Fruit fly (Drosophila melanogaster) whole organism, embryonic: ENCODE results near the gene CG18545.

Experiments used
- CG11456 ChIP-seq: fragments of 200-800 bp; sonication (Bioruptor generic); IDR thresholded peaks from 3 replicates; pipeline ENCODE4 v1.3.6; 2022; ENCODE audit warnings: missing biosample characterization, missing genetic modification characterization
- CG1233 ChIP-seq: fragments of 200-800 bp; sonication (Bioruptor generic); optimal IDR thresholded peaks from 4 replicates; lab custom pipeline; 2018; ENCODE audit warnings: missing biosample characterization, mild to moderate bottlenecking, missing genetic modification characterization
- CG12769 ChIP-seq: fragments of 200-800 bp; sonication (Bioruptor generic); optimal IDR thresholded peaks from 2 replicates; lab custom pipeline; 2019; ENCODE audit warnings: missing biosample characterization, mild to moderate bottlenecking, missing genetic modification characterization, moderate library complexity
- CG13894 ChIP-seq: fragments of 200-800 bp; sonication (Bioruptor generic); optimal IDR thresholded peaks from 3 replicates; lab custom pipeline; 2018; ENCODE audit warnings: missing biosample characterization, mild to moderate bottlenecking, missing genetic modification characterization, moderate library complexity
- CG17568 ChIP-seq: fragments of 200-800 bp; sonication (Bioruptor generic); optimal IDR thresholded peaks from 2 replicates; lab custom pipeline; 2018; ENCODE audit warnings: missing biosample characterization, mild to moderate bottlenecking, missing genetic modification characterization, moderate library complexity
- CG1792 ChIP-seq: fragments of 200-800 bp; sonication (Bioruptor generic); optimal IDR thresholded peaks from 2 replicates; lab custom pipeline; 2016; ENCODE audit warnings: missing biosample characterization, missing genetic modification characterization
- CG1832 ChIP-seq: fragments of 200-800 bp; sonication (Bioruptor generic); optimal IDR thresholded peaks from 2 replicates; lab custom pipeline; 2017; ENCODE audit warnings: missing biosample characterization, mild to moderate bottlenecking, missing genetic modification characterization, inconsistent platforms
- CG2875 ChIP-seq: fragments of 200-800 bp; sonication (Bioruptor generic); optimal IDR thresholded peaks from 2 replicates; lab custom pipeline; 2017; ENCODE audit warnings: missing biosample characterization, mild to moderate bottlenecking, missing genetic modification characterization, missing genetic modification reagents
- CG3163 ChIP-seq: fragments of 200-800 bp; sonication (Bioruptor generic); optimal IDR thresholded peaks from 3 replicates; lab custom pipeline; 2016; ENCODE audit warnings: missing biosample characterization, missing genetic modification characterization
- CG34224 ChIP-seq: fragments of 200-800 bp; sonication (Bioruptor generic); IDR thresholded peaks from 3 replicates; pipeline ENCODE4 v1.3.6; 2022; ENCODE audit warnings: missing biosample characterization, missing genetic modification characterization; ENCODE audit not compliant: partially characterized antibody
- CG34376 ChIP-seq: fragments of 200-800 bp; sonication (Bioruptor generic); optimal IDR thresholded peaks from 2 replicates; lab custom pipeline; 2018; ENCODE audit warnings: missing biosample characterization, mild to moderate bottlenecking, missing genetic modification characterization
- CG34422 ChIP-seq: fragments of 200-800 bp; sonication (Bioruptor generic); IDR thresholded peaks from 3 replicates; pipeline ENCODE4 v1.3.6; 2022; ENCODE audit warnings: missing biosample characterization, missing genetic modification characterization
- CG3726 ChIP-seq: fragments of 200-800 bp; sonication (Bioruptor generic); IDR thresholded peaks from 3 replicates; pipeline ENCODE4, ENCODE4 v1.3.6; 2022; ENCODE audit warnings: missing biosample characterization, missing genetic modification characterization
- CG3847 ChIP-seq: fragments of 200-800 bp; sonication (Bioruptor generic); IDR thresholded peaks from 2 replicates; pipeline ENCODE4 v1.3.6; 2022; ENCODE audit warnings: missing biosample characterization, missing genetic modification characterization
- CG6254 ChIP-seq: fragments of 200-800 bp; sonication (Bioruptor generic); optimal IDR thresholded peaks from 3 replicates; lab custom pipeline; 2017; ENCODE audit warnings: mild to moderate bottlenecking, missing biosample characterization, missing genetic modification reagents, missing genetic modification characterization
- CG7839 ChIP-seq: fragments of 200-800 bp; sonication (Bioruptor generic); optimal IDR thresholded peaks from 3 replicates; lab custom pipeline; 2018; ENCODE audit warnings: missing biosample characterization, mild to moderate bottlenecking, missing genetic modification characterization, moderate library complexity
- CG8290 ChIP-seq, 3 experiments: fragments of 200-800 bp; sonication (Bioruptor generic); optimal IDR thresholded peaks; 2 replicates each; lab custom pipeline; 2016 to 2019; ENCODE audit warnings: missing biosample characterization in 3 of 3, missing genetic modification characterization in 3 of 3, mild to moderate bottlenecking in 2 of 3, moderate library complexity in 1 of 3
- D ChIP-seq, 2 experiments: fragments of 200-800 bp in 1 of 2; fragments of >200 bp in 1 of 2; sonication (Bioruptor generic) in 1 of 2; optimal IDR thresholded peaks; 2 replicates in 1 of 2; 3 replicates in 1 of 2; lab custom pipeline; 2017; ENCODE audit warnings: mild to moderate bottlenecking in 1 of 2, missing biosample characterization in 1 of 2, missing genetic modification characterization in 1 of 2, missing genetic modification reagents in 1 of 2
- D19B ChIP-seq: fragments of 200-800 bp; sonication (Bioruptor generic); optimal IDR thresholded peaks from 2 replicates; lab custom pipeline; 2017; ENCODE audit warnings: missing biosample characterization, mild to moderate bottlenecking, missing genetic modification characterization
- Dip2 ChIP-seq: fragments of 200-800 bp; sonication (Bioruptor generic); IDR thresholded peaks from 2 replicates; pipeline ENCODE4 v1.3.6; 2022; ENCODE audit warnings: missing biosample characterization, missing genetic modification characterization
- Drgx ChIP-seq: fragments of 200-800 bp; sonication (Bioruptor generic); IDR thresholded peaks from 2 replicates; pipeline ENCODE4 v1.3.6; 2022; ENCODE audit warnings: missing biosample characterization, missing genetic modification characterization
- ERR ChIP-seq: fragments of 200-800 bp; sonication (Bioruptor generic); optimal IDR thresholded peaks from 2 replicates; lab custom pipeline; 2016; ENCODE audit warnings: missing biosample characterization, missing genetic modification characterization
- Fer1 ChIP-seq: fragments of 200-800 bp; sonication (Bioruptor generic); optimal IDR thresholded peaks from 2 replicates; lab custom pipeline; 2017; ENCODE audit warnings: missing biosample characterization, mild to moderate bottlenecking, missing genetic modification characterization
- Hey ChIP-seq: fragments of 200-800 bp; sonication (Bioruptor generic); optimal IDR thresholded peaks from 3 replicates; lab custom pipeline; 2018; ENCODE audit warnings: missing biosample characterization, mild to moderate bottlenecking, missing genetic modification characterization
- Hmr ChIP-seq: fragments of 200-800 bp; sonication (Bioruptor generic); optimal IDR thresholded peaks from 3 replicates; lab custom pipeline; 2017; ENCODE audit warnings: mild to moderate bottlenecking, missing biosample characterization, missing genetic modification reagents, missing genetic modification characterization
- MBD-R2 ChIP-seq: fragments of 200-800 bp; sonication (Bioruptor generic); IDR thresholded peaks from 2 replicates; pipeline ENCODE4 v1.3.6; 2022; ENCODE audit warnings: missing biosample characterization, missing genetic modification characterization
- Med ChIP-seq: fragments of 200-800 bp; sonication (Bioruptor generic); peaks from one replicate; lab custom pipeline; 2016; ENCODE audit warnings: missing biosample characterization, missing genetic modification characterization, mild to moderate bottlenecking, inconsistent platforms, moderate library complexity
- Optix ChIP-seq: fragments of 200-800 bp; sonication (Bioruptor generic); IDR thresholded peaks from 3 replicates; pipeline ENCODE4 v1.3.6; 2022; ENCODE audit warnings: missing biosample characterization, missing genetic modification characterization
- PHDP ChIP-seq: fragments of 200-800 bp; sonication (Bioruptor generic); optimal IDR thresholded peaks from 3 replicates; lab custom pipeline; 2018; ENCODE audit warnings: missing biosample characterization, mild to moderate bottlenecking, missing genetic modification characterization, moderate library complexity
- Pdp1 ChIP-seq, 2 experiments: fragments of 200-800 bp; sonication (Bioruptor generic); optimal IDR thresholded peaks; 3 replicates each; lab custom pipeline; 2016; ENCODE audit warnings: missing biosample characterization in 2 of 2, missing genetic modification characterization in 2 of 2, mild to moderate bottlenecking in 1 of 2, moderate library complexity in 1 of 2
- Sox102F ChIP-seq: fragments of 200-800 bp; sonication (Bioruptor generic); optimal IDR thresholded peaks from 2 replicates; lab custom pipeline; 2018; ENCODE audit warnings: missing biosample characterization, mild to moderate bottlenecking, missing genetic modification characterization, moderate library complexity
- corto ChIP-seq: fragments of 200-800 bp; sonication (Bioruptor generic); optimal IDR thresholded peaks from 2 replicates; lab custom pipeline; 2016; ENCODE audit warnings: missing biosample characterization, mild to moderate bottlenecking, missing genetic modification characterization, moderate library complexity
- fd102C ChIP-seq: fragments of 200-800 bp; sonication (Bioruptor generic); optimal IDR thresholded peaks from 2 replicates; lab custom pipeline; 2018; ENCODE audit warnings: missing biosample characterization, mild to moderate bottlenecking, missing genetic modification characterization, moderate library complexity
- ken ChIP-seq: fragments of 200-800 bp; sonication (Bioruptor generic); IDR thresholded peaks from 3 replicates; pipeline ENCODE4 v1.3.6; 2022; ENCODE audit warnings: missing biosample characterization, missing genetic modification characterization
- kni ChIP-seq: fragments of 200-800 bp; sonication (Bioruptor generic); optimal IDR thresholded peaks from 3 replicates; lab custom pipeline; 2017; ENCODE audit warnings: mild to moderate bottlenecking, missing biosample characterization, missing genetic modification reagents, missing genetic modification characterization
- lab ChIP-seq: fragments of 200-800 bp; sonication (Bioruptor generic); optimal IDR thresholded peaks from 3 replicates; lab custom pipeline; 2017; ENCODE audit warnings: missing biosample characterization, missing genetic modification characterization, mild to moderate bottlenecking, moderate library complexity, missing genetic modification reagents
- lbe ChIP-seq: fragments of 200-800 bp; sonication (Bioruptor generic); optimal IDR thresholded peaks from 2 replicates; lab custom pipeline; 2016; ENCODE audit warnings: missing biosample characterization, mild to moderate bottlenecking, missing genetic modification characterization
- mirr ChIP-seq: fragments of 200-800 bp; sonication (Bioruptor generic); optimal IDR thresholded peaks from 3 replicates; lab custom pipeline; 2018; ENCODE audit warnings: missing biosample characterization, mild to moderate bottlenecking, missing genetic modification characterization
- nom ChIP-seq: fragments of 200-800 bp; sonication (Bioruptor generic); optimal IDR thresholded peaks from 2 replicates; lab custom pipeline; 2017; ENCODE audit warnings: missing biosample characterization, missing genetic modification characterization, mild to moderate bottlenecking, moderate library complexity, missing genetic modification reagents
- pb ChIP-seq: fragments of 200-800 bp; sonication (Bioruptor generic); optimal IDR thresholded peaks from 3 replicates; lab custom pipeline; 2016; ENCODE audit warnings: missing biosample characterization, missing genetic modification characterization
- phol ChIP-seq: fragments of 200-800 bp; sonication (Bioruptor generic); optimal IDR thresholded peaks from 3 replicates; lab custom pipeline; 2018; ENCODE audit warnings: missing biosample characterization, mild to moderate bottlenecking, missing genetic modification characterization, moderate library complexity
- scrt ChIP-seq: fragments of 200-800 bp; sonication (Bioruptor generic); optimal IDR thresholded peaks from 2 replicates; lab custom pipeline; 2018; ENCODE audit warnings: missing biosample characterization, mild to moderate bottlenecking, missing genetic modification characterization, moderate library complexity
- sens ChIP-seq: fragments of 200-800 bp; sonication (Bioruptor generic); peaks from one replicate; lab custom pipeline; 2016; ENCODE audit warnings: missing biosample characterization, missing genetic modification characterization
- tgo ChIP-seq: fragments of 200-800 bp; sonication (Bioruptor generic); IDR thresholded peaks from 3 replicates; pipeline ENCODE4 v1.3.6; 2022; ENCODE audit warnings: missing biosample characterization, missing genetic modification characterization
- ttk ChIP-seq: fragments of 200-800 bp; sonication (Bioruptor generic); IDR thresholded peaks from 2 replicates; pipeline ENCODE4 v2.1.2; 2022; ENCODE audit warnings: missing biosample characterization, missing genetic modification characterization

CG18545 gene

dm6 chr3R:10350741-10351629 is 10.2 kb downstream of the CG18545 start (continued):
- TF ChIP-seq CG17568 (GFP tag; lab: Kevin White, UChicago) = peak; percentile 61
- TF ChIP-seq D19B (GFP tag; lab: Kevin White, UChicago) = peak; percentile 78
- TF ChIP-seq CG7839 (tag; lab: Kevin White, UChicago) = peak; percentile 91
- TF ChIP-seq phol (tag; lab: Kevin White, UChicago) = peak; percentile 75
- peak; percentile 41 for TF ChIP-seq pb (GFP tag; lab: Kevin White, UChicago)
- TF ChIP-seq mirr (GFP tag; lab: Kevin White, UChicago) = peak; percentile 87
- TF ChIP-seq CG6254 (GFP tag; lab: Kevin White, UChicago) = peak; percentile 28
- TF ChIP-seq Drgx (GFP tag; lab: Robert Waterston, UW) = no peak
- TF ChIP-seq Hmr (GFP tag; lab: Kevin White, UChicago) = peak; percentile 91
- peak; percentile 56 for TF ChIP-seq CG1792
- TF ChIP-seq CG34376 (GFP tag; lab: Kevin White, UChicago) = peak; percentile 48
- no peak for TF ChIP-seq Dip2 (GFP tag; lab: Robert Waterston, UW)
- peak; percentile 90 for TF ChIP-seq PHDP
- no peak for TF ChIP-seq D (optimal IDR thresholded peaks at IDR 0.05; lab: Kevin White, UChicago)
- TF ChIP-seq D (GFP tag; optimal IDR thresholded peaks at IDR 0.05; lab: Kevin White, UChicago) = peak; percentile 46
- no peak for TF ChIP-seq fd102C (GFP tag; lab: Kevin White, UChicago)

- peak; percentile 49 for TF ChIP-seq mirr (GFP tag; lab: Kevin White, UChicago)
- peak; percentile 2 for TF ChIP-seq ERR (GFP tag; lab: Kevin White, UChicago)
- TF ChIP-seq CG3726 (GFP tag; lab: Robert Waterston, UW) = no peak
- TF ChIP-seq CG8290 (GFP tag; optimal IDR thresholded peaks at IDR 0.05; lab: Kevin White, UChicago) = no peak
- peak in 1 of 2 experiments; percentile 19 for TF ChIP-seq CG8290 (tag; optimal IDR thresholded peaks at IDR 0.05; lab: Kevin White, UChicago)
- peak; percentile 99 for TF ChIP-seq nom
- TF ChIP-seq Med (GFP tag; lab: Kevin White, UChicago) = peak; percentile 62
- peak; percentile 61 for TF ChIP-seq CG13894
- TF ChIP-seq ken (GFP tag; lab: Robert Waterston, UW) = no peak
- no peak for TF ChIP-seq Sox102F
- TF ChIP-seq CG34422 (GFP tag; lab: Robert Waterston, UW) = no peak
- TF ChIP-seq corto (GFP tag; lab: Kevin White, UChicago) = peak; percentile 64
- no peak for TF ChIP-seq MBD-R2 (GFP tag; lab: Robert Waterston, UW)
- no peak for TF ChIP-seq CG2875 (GFP tag; lab: Kevin White, UChicago)
- TF ChIP-seq CG3847 (GFP tag; lab: Robert Waterston, UW) = no peak
- TF ChIP-seq ttk (GFP tag; lab: Robert Waterston, UW) = no peak
- peak; percentile 93 for TF ChIP-seq CG3163 (GFP tag; lab: Kevin White, UChicago)
- TF ChIP-seq Optix (GFP tag; lab: Robert Waterston, UW) = no peak
- peak; percentile 70 for TF ChIP-seq CG12769 (tag; lab: Kevin White, UChicago)
- TF ChIP-seq CG1233 = peak; percentile 11
- TF ChIP-seq Fer1 (GFP tag; lab: Kevin White, UChicago) = peak; percentile 82
- no peak for TF ChIP-seq CG11456 (GFP tag; lab: Robert Waterston, UW)
- TF ChIP-seq Pdp1 (GFP tag; optimal IDR thresholded peaks at IDR 0.05; lab: Kevin White, UChicago) = peak in 1 of 2 experiments; percentile 38
- peak; percentile 68 for TF ChIP-seq lbe
- TF ChIP-seq CG1832 = peak; percentile 38
- peak; percentile 2 for TF ChIP-seq CG17568 (GFP tag; lab: Kevin White, UChicago)
- TF ChIP-seq scrt (GFP tag; lab: Kevin White, UChicago) = peak; percentile 92
- TF ChIP-seq lab = peak; percentile 8
- TF ChIP-seq CG34224 = no peak
- peak; percentile 58 for TF ChIP-seq Hey
- peak; percentile 37 for TF ChIP-seq kni (GFP tag; lab: Kevin White, UChicago)
- peak; percentile 78 for TF ChIP-seq sens (GFP tag; lab: Kevin White, UChicago)
- no peak for TF ChIP-seq tgo (GFP tag; lab: Robert Waterston, UW)
These were observed 11.3 kb downstream of the CG18545 start for dm6 chr3R:10351960-10352458.
